Worm (Caenorhabditis elegans) whole organism, L4 larva: ENCODE measurements around the gene ZC21.10.

Experiments
- D1046.2 ChIP-seq: fragments of 200-800 bp; sonication (Bioruptor generic); IDR thresholded peaks from 2 replicates; pipeline ENCODE4 v1.3.6; 2022; ENCODE audit warnings: missing genetic modification characterization, missing compliant biosample characterization
- F26F4.8 ChIP-seq: fragments of 200-800 bp; sonication (Bioruptor generic); conservative IDR thresholded peaks from 2 replicates; pipeline ENCODE4 v1.3.6; 2022; ENCODE audit warnings: missing genetic modification characterization, missing compliant biosample characterization
- R02D3.7 ChIP-seq: fragments of 150-350 bp; sonication (generic microtip); optimal IDR thresholded peaks from 3 replicates; lab custom pipeline; 2014; ENCODE audit warnings: missing biosample characterization, missing genetic modification characterization
- T20F7.1 ChIP-seq: fragments of 200-800 bp; sonication (Bioruptor generic); optimal IDR thresholded peaks from 2 replicates; lab custom pipeline; 2018; ENCODE audit warnings: mild to moderate bottlenecking, missing genetic modification characterization, missing compliant biosample characterization
- Y105C5A.15 ChIP-seq: fragments of 200-800 bp; sonication (Bioruptor generic); IDR thresholded peaks from 2 replicates; pipeline ENCODE4 v1.3.6; 2022; ENCODE audit warnings: missing genetic modification characterization, missing compliant biosample characterization
- Y48G9A.11 ChIP-seq: fragments of 200-800 bp; sonication (Bioruptor generic); IDR thresholded peaks from 2 replicates; pipeline ENCODE4 v1.3.6; 2022; ENCODE audit warnings: missing genetic modification reagents, missing genetic modification characterization, missing compliant biosample characterization
- ZK546.5 ChIP-seq, 2 experiments: sonication (generic microtip); optimal IDR thresholded peaks; 2 replicates each; lab custom pipeline; 2017; ENCODE audit warnings: missing biosample characterization in 2 of 2, missing genetic modification characterization in 2 of 2
- aha-1 ChIP-seq: fragments of 150-350 bp; peaks from one replicate; lab custom pipeline; 2014; ENCODE audit warnings: missing biosample characterization, missing genetic modification characterization
- arid-1 ChIP-seq: fragments of 200-800 bp; sonication (Bioruptor generic); conservative IDR thresholded peaks from 2 replicates; pipeline ENCODE4 v1.3.6; 2022; ENCODE audit warnings: missing genetic modification reagents, missing genetic modification characterization, missing compliant biosample characterization
- attf-4 ChIP-seq: sonication (generic microtip); optimal IDR thresholded peaks from 3 replicates; lab custom pipeline; 2017; ENCODE audit warnings: missing biosample characterization, missing genetic modification characterization
- ceh-62 ChIP-seq: sonication (generic microtip); optimal IDR thresholded peaks from 2 replicates; lab custom pipeline; 2017; ENCODE audit warnings: missing biosample characterization, missing genetic modification characterization
- daf-19 ChIP-seq: fragments of 200-800 bp; sonication (Bioruptor generic); conservative IDR thresholded peaks from 2 replicates; pipeline ENCODE4 v1.3.6; 2022; ENCODE audit warnings: missing genetic modification characterization, missing compliant biosample characterization
- dmd-6 ChIP-seq: fragments of 200-800 bp; sonication (Bioruptor generic); IDR thresholded peaks from 2 replicates; pipeline ENCODE4 v1.3.6; 2022; ENCODE audit warnings: missing genetic modification reagents, missing genetic modification characterization, missing compliant biosample characterization
- dmd-8 ChIP-seq: fragments of 200-800 bp; sonication (Bioruptor generic); IDR thresholded peaks from 2 replicates; pipeline ENCODE4 v1.3.6; 2022; ENCODE audit warnings: missing genetic modification characterization, missing compliant biosample characterization
- dpl-1 ChIP-seq: fragments of 150-350 bp; optimal IDR thresholded peaks from 2 replicates; lab custom pipeline; 2014; ENCODE audit warnings: missing biosample characterization, missing genetic modification reagents, missing genetic modification characterization
- duxl-1 ChIP-seq: sonication (generic microtip); optimal IDR thresholded peaks from 2 replicates; lab custom pipeline; 2016; ENCODE audit warnings: mild to moderate bottlenecking, missing genetic modification characterization, moderate library complexity, missing compliant biosample characterization; ENCODE audit not compliant: poor library complexity
- dve-1 ChIP-seq: sonication (generic microtip); optimal IDR thresholded peaks from 2 replicates; lab custom pipeline; 2017; ENCODE audit warnings: antibody characterized with exemption, mild to moderate bottlenecking, missing genetic modification characterization, missing compliant biosample characterization; ENCODE audit not compliant: insufficient read depth
- egl-43 ChIP-seq: fragments of 200-800 bp; sonication (Bioruptor generic); IDR thresholded peaks from 2 replicates; pipeline ENCODE4 v1.3.6; 2022; ENCODE audit warnings: missing genetic modification reagents, missing genetic modification characterization, missing compliant biosample characterization
- fkh-10 ChIP-seq: fragments of 150-350 bp; optimal IDR thresholded peaks from 2 replicates; lab custom pipeline; 2014; ENCODE audit warnings: missing biosample characterization, missing genetic modification reagents, missing genetic modification characterization
- gei-8 ChIP-seq: fragments of 200-800 bp; sonication (Bioruptor generic); optimal IDR thresholded peaks from 2 replicates; lab custom pipeline; 2018; ENCODE audit warnings: mild to moderate bottlenecking, missing genetic modification characterization, missing compliant biosample characterization
- hlh-11 ChIP-seq: fragments of 200-800 bp; sonication (Bioruptor generic); optimal IDR thresholded peaks from 2 replicates; lab custom pipeline; 2018; ENCODE audit warnings: mild to moderate bottlenecking, missing genetic modification characterization, missing compliant biosample characterization
- hmg-1.1 ChIP-seq: fragments of 200-800 bp; sonication (Bioruptor generic); IDR thresholded peaks from 2 replicates; pipeline ENCODE4 v1.3.6; 2022; ENCODE audit warnings: missing genetic modification reagents, missing genetic modification characterization, missing compliant biosample characterization
- lim-7 ChIP-seq: fragments of 200-800 bp; sonication (Bioruptor generic); IDR thresholded peaks from 2 replicates; pipeline ENCODE4 v1.3.6; 2022; ENCODE audit warnings: missing genetic modification characterization, missing compliant biosample characterization
- lin-29 ChIP-seq: fragments of 200-800 bp; sonication (Bioruptor generic); IDR thresholded peaks from 2 replicates; pipeline ENCODE4 v1.3.6; 2022; ENCODE audit warnings: missing genetic modification reagents, missing genetic modification characterization, missing compliant biosample characterization
- lin-38 ChIP-seq: fragments of 200-800 bp; sonication (Bioruptor generic); IDR thresholded peaks from 2 replicates; pipeline ENCODE4 v1.3.6; 2022; ENCODE audit warnings: missing genetic modification reagents, missing genetic modification characterization, missing compliant biosample characterization
- lin-39 ChIP-seq: fragments of 150-350 bp; optimal IDR thresholded peaks from 2 replicates; lab custom pipeline; 2014; ENCODE audit warnings: missing biosample characterization, missing genetic modification reagents, missing genetic modification characterization
- lsy-2 ChIP-seq, 2 experiments: fragments of 150-350 bp in 1 of 2; sonication (generic microtip) in 1 of 2; optimal IDR thresholded peaks; 2 replicates each; lab custom pipeline; 2014 to 2017; ENCODE audit warnings: missing biosample characterization in 2 of 2, missing genetic modification characterization in 2 of 2
- madf-5 ChIP-seq, 2 experiments: fragments of 200-800 bp; sonication (Bioruptor generic); IDR thresholded peaks; 2 replicates each; pipeline ENCODE4 v1.3.6; 2022; ENCODE audit warnings: missing compliant biosample characterization in 2 of 2, missing genetic modification characterization in 2 of 2
- madf-9 ChIP-seq: fragments of 200-800 bp; sonication (Bioruptor generic); conservative IDR thresholded peaks from 2 replicates; pipeline ENCODE4 v1.3.6; 2022; ENCODE audit warnings: missing genetic modification reagents, missing genetic modification characterization, missing compliant biosample characterization
- mdl-1 ChIP-seq, 2 experiments: fragments of 150-350 bp in 1 of 2; sonication (generic microtip) in 1 of 2; optimal IDR thresholded peaks; 2 replicates each; lab custom pipeline; 2014 to 2017; ENCODE audit warnings: missing biosample characterization in 2 of 2, missing genetic modification characterization in 2 of 2
- mep-1 ChIP-seq: fragments of 150-350 bp; sonication (generic microtip); optimal IDR thresholded peaks from 3 replicates; lab custom pipeline; 2014; ENCODE audit warnings: missing biosample characterization, missing genetic modification characterization
- mes-2 ChIP-seq: sonication (generic microtip); optimal IDR thresholded peaks from 2 replicates; lab custom pipeline; 2016; ENCODE audit warnings: missing genotype, mild to moderate bottlenecking, missing genetic modification characterization, missing compliant biosample characterization; ENCODE audit not compliant: poor library complexity, severe bottlenecking
- nhr-10 ChIP-seq: fragments of 150-350 bp; optimal IDR thresholded peaks from 2 replicates; lab custom pipeline; 2014; ENCODE audit warnings: missing biosample characterization, missing genetic modification characterization
- nhr-102 ChIP-seq: sonication (generic microtip); optimal IDR thresholded peaks from 2 replicates; lab custom pipeline; 2016; ENCODE audit warnings: mild to moderate bottlenecking, missing genetic modification characterization, moderate library complexity, missing compliant biosample characterization
- nhr-11 ChIP-seq: fragments of 150-350 bp; optimal IDR thresholded peaks from 2 replicates; lab custom pipeline; 2014; ENCODE audit warnings: missing biosample characterization, missing genetic modification characterization
- nhr-42 ChIP-seq: fragments of 200-800 bp; sonication (Bioruptor generic); IDR thresholded peaks from 2 replicates; pipeline ENCODE4 v1.3.6; 2022; ENCODE audit warnings: missing genetic modification characterization, missing compliant biosample characterization
- rbr-2 ChIP-seq: sonication (generic microtip); optimal IDR thresholded peaks from 2 replicates; lab custom pipeline; 2016; ENCODE audit warnings: missing genotype, missing genetic modification characterization, missing compliant biosample characterization
- set-16 ChIP-seq: fragments of 200-800 bp; sonication (Bioruptor generic); IDR thresholded peaks from 2 replicates; pipeline ENCODE4 v1.3.6; 2022; ENCODE audit warnings: missing genetic modification reagents, missing genetic modification characterization, missing compliant biosample characterization
- skn-1 ChIP-seq: fragments of 150-350 bp; optimal IDR thresholded peaks from 2 replicates; lab custom pipeline; 2014; ENCODE audit warnings: missing biosample characterization, missing genetic modification characterization
- snpc-1.2 ChIP-seq: fragments of 200-800 bp; sonication (Bioruptor generic); IDR thresholded peaks from 2 replicates; pipeline ENCODE4 v1.3.6; 2022; ENCODE audit warnings: missing genetic modification reagents, missing genetic modification characterization, missing compliant biosample characterization
- snpc-4 ChIP-seq: fragments of 150-350 bp; optimal IDR thresholded peaks from 2 replicates; lab custom pipeline; 2014; ENCODE audit warnings: missing biosample characterization, missing genetic modification characterization
- spr-3 ChIP-seq: fragments of 200-800 bp; sonication (Bioruptor generic); optimal IDR thresholded peaks from 2 replicates; lab custom pipeline; 2018; ENCODE audit warnings: mild to moderate bottlenecking, missing genetic modification characterization, missing compliant biosample characterization
- tag-97 ChIP-seq: fragments of 200-800 bp; sonication (Bioruptor generic); IDR thresholded peaks from 2 replicates; pipeline ENCODE4 v1.3.6; 2022; ENCODE audit warnings: missing genetic modification characterization, missing compliant biosample characterization
- tra-1 ChIP-seq: fragments of 200-800 bp; sonication (Bioruptor generic); IDR thresholded peaks from 2 replicates; pipeline ENCODE4 v1.3.6; 2022; ENCODE audit warnings: missing genetic modification reagents, missing genetic modification characterization, missing compliant biosample characterization
- unc-39 ChIP-seq: sonication (generic microtip); optimal IDR thresholded peaks from 2 replicates; lab custom pipeline; 2017; ENCODE audit warnings: missing biosample characterization, missing genetic modification characterization
- unc-62 ChIP-seq, 3 experiments: fragments of 150-350 bp in 1 of 3; sonication (generic microtip); optimal IDR thresholded peaks in 2 of 3; peaks in 1 of 3; 1 replicate in 1 of 3; 2 replicates in 2 of 3; lab custom pipeline; 2014 to 2017; ENCODE audit warnings: missing biosample characterization in 3 of 3, missing genetic modification characterization in 3 of 3, missing genetic modification reagents in 3 of 3, missing genotype in 1 of 3
- vab-7 ChIP-seq: fragments of 200-800 bp; sonication (Bioruptor generic); IDR thresholded peaks from 2 replicates; pipeline ENCODE4 v1.3.6; 2022; ENCODE audit warnings: missing genetic modification reagents, missing genetic modification characterization, missing compliant biosample characterization
- zfp-3 ChIP-seq: fragments of 200-800 bp; sonication (Bioruptor generic); conservative IDR thresholded peaks from 2 replicates; pipeline ENCODE4 v1.3.6; 2022; ENCODE audit warnings: missing genetic modification reagents, missing genetic modification characterization, missing compliant biosample characterization
- zip-11 ChIP-seq: fragments of 200-800 bp; sonication (Bioruptor generic); IDR thresholded peaks from 2 replicates; pipeline ENCODE4 v1.3.6; 2022; ENCODE audit warnings: missing genetic modification characterization, missing compliant biosample characterization
- ztf-7 ChIP-seq: fragments of 150-350 bp; optimal IDR thresholded peaks from 2 replicates; lab custom pipeline; 2014; ENCODE audit warnings: missing biosample characterization, missing genetic modification characterization

ZC21.10 gene

ce11 chrIII:8524773-8525172 is 5.1 kb upstream of the ZC21.10 start, which contains the start of gene idpp-15:
idpp-15 (plus strand) TSS chrIII:8525073.
- TF ChIP-seq nhr-102 (tag; lab: Kevin White, UChicago) (no peak), nhr-11 (tag; lab: Kevin White, UChicago) (no peak), Y48G9A.11 (GFP tag; lab: Robert Waterston, UW) (no peak), lin-29 (no peak)

ce11 chrIII:8529002-8529401 is 870 bp upstream of the ZC21.10 start:
- TF ChIP-seq arid-1 (GFP tag; lab: Robert Waterston, UW) (no peak), attf-4 (no peak), R02D3.7 (tag; lab: Kevin White, UChicago) (no peak), mes-2 (tag; lab: Kevin White, UChicago) (peak; percentile 93), lin-39 (tag; lab: Kevin White, UChicago) (no peak), ztf-7 (tag; lab: Kevin White, UChicago) (no peak), daf-19 (no peak), zfp-3 (no peak), D1046.2 (GFP tag; lab: Robert Waterston, UW) (no peak), lim-7 (GFP tag; lab: Robert Waterston, UW) (no peak), lsy-2 (tag; optimal IDR thresholded peaks at IDR 0.05; lab: Kevin White, UChicago) (peak; percentile 27 to 87), tag-97 (GFP tag; lab: Robert Waterston, UW) (no peak), snpc-4 (tag; lab: Kevin White, UChicago) (no peak), mdl-1 (tag; optimal IDR thresholded peaks at IDR 0.05; lab: Kevin White, UChicago) (no peak), madf-9 (GFP tag; lab: Robert Waterston, UW) (0 out of 2 replicates have a peak, but pooled peaks have one; percentile 34), spr-3 (GFP tag; lab: Kevin White, UChicago) (no peak), unc-39 (tag; lab: Kevin White, UChicago) (no peak), skn-1 (no peak), dpl-1 (GFP tag; lab: Kevin White, UChicago) (peak; percentile 53), duxl-1 (tag; lab: Kevin White, UChicago) (peak; percentile 50), hlh-11 (tag; lab: Kevin White, UChicago) (peak; percentile 43), mep-1 (tag; lab: Kevin White, UChicago) (peak; percentile 57), unc-62 (GFP tag; optimal IDR thresholded peaks at IDR 0.05 in 1 of 2; lab: Kevin White, UChicago) (peak in 1 of 2 experiments; percentile 79), unc-62 (tag; optimal IDR thresholded peaks at IDR 0.05; lab: Kevin White, UChicago) (no peak), nhr-10 (tag; lab: Kevin White, UChicago) (no peak), T20F7.1 (no peak), madf-5 (GFP tag; IDR thresholded peaks at IDR 0.05; lab: Robert Waterston, UW) (no peak), dmd-8 (no peak), aha-1 (tag; lab: Kevin White, UChicago) (peak; percentile 10), ZK546.5 (tag; optimal IDR thresholded peaks at IDR 0.05; lab: Kevin White, UChicago) (no peak), gei-8 (GFP tag; lab: Kevin White, UChicago) (no peak), zip-11 (GFP tag; lab: Robert Waterston, UW) (no peak), Y105C5A.15 (GFP tag; lab: Robert Waterston, UW) (no peak), set-16 (GFP tag; lab: Robert Waterston, UW) (no peak), dmd-6 (GFP tag; lab: Robert Waterston, UW) (no peak), fkh-10 (GFP tag; lab: Kevin White, UChicago) (peak; percentile 3), nhr-42 (GFP tag; lab: Robert Waterston, UW) (no peak), dve-1 (tag; lab: Kevin White, UChicago) (no peak), F26F4.8 (no peak), egl-43 (GFP tag; lab: Robert Waterston, UW) (no peak), lin-38 (no peak), tra-1 (no peak), snpc-1.2 (no peak), hmg-1.1 (GFP tag; lab: Robert Waterston, UW) (peak; percentile 46), vab-7 (GFP tag; lab: Robert Waterston, UW) (no peak), ceh-62 (tag; lab: Kevin White, UChicago) (no peak), rbr-2 (tag; lab: Kevin White, UChicago) (peak; percentile 40)
